Worm (Caenorhabditis elegans) whole organism, midembryonic: ENCODE measurements around the gene Y50D7A.3.

Source experiments
- T22C8.4 ChIP-seq: fragments of 200-800 bp; sonication (Bioruptor generic); IDR thresholded peaks from 2 replicates; pipeline ENCODE4 v1.3.6; 2022; ENCODE audit warnings: missing genetic modification characterization, missing compliant biosample characterization
- cog-1 ChIP-seq: sonication (generic microtip); optimal IDR thresholded peaks from 2 replicates; lab custom pipeline; 2016; ENCODE audit warnings: missing genetic modification characterization, missing compliant biosample characterization
- flt-1 ChIP-seq: fragments of 200-800 bp; sonication (Bioruptor generic); IDR thresholded peaks from 2 replicates; pipeline ENCODE4 v1.3.6; 2022; ENCODE audit warnings: missing genetic modification characterization, missing compliant biosample characterization
- klf-2 ChIP-seq: fragments of 200-800 bp; sonication (Bioruptor generic); conservative IDR thresholded peaks from 2 replicates; pipeline ENCODE4 v1.3.6; 2022; ENCODE audit warnings: missing genetic modification reagents, missing genetic modification characterization, missing compliant biosample characterization
- med-1 ChIP-seq: sonication (generic microtip); optimal IDR thresholded peaks from 2 replicates; lab custom pipeline; 2017; ENCODE audit warnings: missing genetic modification characterization, mild to moderate bottlenecking, missing compliant biosample characterization, antibody characterized with exemption, missing genetic modification reagents; ENCODE audit not compliant: insufficient read depth
- ref-1 ChIP-seq: fragments of 200-800 bp; sonication (Bioruptor generic); conservative IDR thresholded peaks from 2 replicates; pipeline ENCODE4 v1.3.6; 2022; ENCODE audit warnings: missing genetic modification reagents, missing genetic modification characterization, missing compliant biosample characterization
- tab-1 ChIP-seq: fragments of 200-800 bp; sonication (Bioruptor generic); IDR thresholded peaks from 2 replicates; pipeline ENCODE4 v1.3.6; 2022; ENCODE audit warnings: missing genetic modification characterization, missing compliant biosample characterization
- ztf-23 ChIP-seq: fragments of 200-800 bp; sonication (Bioruptor generic); IDR thresholded peaks from 2 replicates; pipeline ENCODE4 v1.3.6; 2022; ENCODE audit warnings: missing genetic modification reagents, missing genetic modification characterization, missing compliant biosample characterization
- ztf-29 ChIP-seq: fragments of 200-800 bp; sonication (Bioruptor generic); IDR thresholded peaks from 2 replicates; pipeline ENCODE4 v1.3.6; 2022; ENCODE audit warnings: missing genetic modification reagents, missing genetic modification characterization, missing compliant biosample characterization

ce11 chrIII:235115-235514 is 19.2 kb upstream of the Y50D7A.3 start:
- TF ChIP-seq flt-1 (GFP tag; lab: Robert Waterston, UW) = 0 out of 2 replicates have a peak, but pooled peaks have one; percentile 17
- TF ChIP-seq ztf-29 (GFP tag; lab: Robert Waterston, UW) = no peak
- TF ChIP-seq ztf-23 (GFP tag; lab: Robert Waterston, UW) = no peak
- TF ChIP-seq cog-1 (tag; lab: Kevin White, UChicago) = no peak
- no peak for TF ChIP-seq ref-1 (GFP tag; lab: Robert Waterston, UW)
- TF ChIP-seq klf-2 = no peak
- TF ChIP-seq tab-1 (GFP tag; lab: Robert Waterston, UW) = no peak
- TF ChIP-seq med-1 (GFP tag; lab: Kevin White, UChicago) = no peak
- no peak for TF ChIP-seq T22C8.4 (GFP tag; lab: Robert Waterston, UW)
